Fruit fly (Drosophila melanogaster) whole organism, embryonic: Measurements from ENCODE around the gene CG5171.

Experiments used
- Antp ChIP-seq: fragments of 200-800 bp; sonication (Bioruptor generic); optimal IDR thresholded peaks from 3 replicates; lab custom pipeline; 2016; ENCODE audit warnings: missing biosample characterization, missing genetic modification characterization
- BtbVII ChIP-seq: fragments of 200-800 bp; sonication (Bioruptor generic); optimal IDR thresholded peaks from 3 replicates; lab custom pipeline; 2017; ENCODE audit warnings: missing biosample characterization, mild to moderate bottlenecking, missing genetic modification characterization
- CG10267 ChIP-seq: fragments of 200-800 bp; sonication (Bioruptor generic); optimal IDR thresholded peaks from 2 replicates; lab custom pipeline; 2018; ENCODE audit warnings: missing biosample characterization, mild to moderate bottlenecking, missing genetic modification characterization, moderate library complexity
- CG10959 ChIP-seq: fragments of 200-800 bp; sonication (Bioruptor generic); IDR thresholded peaks from 2 replicates; pipeline ENCODE4 v1.3.6; 2022; ENCODE audit warnings: missing biosample characterization, missing genetic modification characterization
- CG13296 ChIP-seq: fragments of 200-800 bp; sonication (Bioruptor generic); optimal IDR thresholded peaks from 3 replicates; lab custom pipeline; 2018; ENCODE audit warnings: missing biosample characterization, mild to moderate bottlenecking, missing genetic modification characterization
- CG14860 ChIP-seq: fragments of 200-800 bp; sonication (Bioruptor generic); IDR thresholded peaks from 3 replicates; pipeline ENCODE4 v1.3.6; 2022; ENCODE audit warnings: missing biosample characterization, missing genetic modification characterization; ENCODE audit not compliant: partially characterized antibody
- CG1529 ChIP-seq: fragments of 200-800 bp; sonication (Bioruptor generic); optimal IDR thresholded peaks from 3 replicates; lab custom pipeline; 2018; ENCODE audit warnings: missing biosample characterization, missing genetic modification characterization
- CG1603 ChIP-seq: fragments of 200-800 bp; sonication (Bioruptor generic); optimal IDR thresholded peaks from 2 replicates; lab custom pipeline; 2019; ENCODE audit warnings: missing biosample characterization, mild to moderate bottlenecking, missing genetic modification characterization, moderate library complexity
- CG16815 ChIP-seq: fragments of 200-800 bp; sonication (Bioruptor generic); optimal IDR thresholded peaks from 3 replicates; lab custom pipeline; 2017; ENCODE audit warnings: missing biosample characterization, mild to moderate bottlenecking, missing genetic modification characterization
- CG16863 ChIP-seq: fragments of 200-800 bp; sonication (Bioruptor generic); optimal IDR thresholded peaks from 3 replicates; lab custom pipeline; 2016; ENCODE audit warnings: missing biosample characterization, missing genetic modification characterization
- CG17612 ChIP-seq: fragments of 200-800 bp; sonication (Bioruptor generic); IDR thresholded peaks from 2 replicates; pipeline ENCODE4 v1.3.6; 2022; ENCODE audit warnings: missing biosample characterization, missing genetic modification characterization
- CG17802 ChIP-seq: fragments of 200-800 bp; sonication (Bioruptor generic); optimal IDR thresholded peaks from 2 replicates; lab custom pipeline; 2018; ENCODE audit warnings: missing biosample characterization, mild to moderate bottlenecking, missing genetic modification characterization, moderate library complexity
- CG30020 ChIP-seq: fragments of 200-800 bp; optimal IDR thresholded peaks from 2 replicates; lab custom pipeline; 2019; ENCODE audit warnings: missing biosample characterization, mild to moderate bottlenecking, missing genetic modification characterization, moderate library complexity
- CG6813 ChIP-seq: fragments of 200-800 bp; sonication (Bioruptor generic); optimal IDR thresholded peaks from 2 replicates; lab custom pipeline; 2017; ENCODE audit warnings: missing biosample characterization, missing genetic modification characterization, mild to moderate bottlenecking, moderate library complexity, missing genetic modification reagents
- CG7928 ChIP-seq: fragments of 200-800 bp; sonication (Bioruptor generic); optimal IDR thresholded peaks from 2 replicates; lab custom pipeline; 2017; ENCODE audit warnings: missing biosample characterization, mild to moderate bottlenecking, missing genetic modification characterization
- CG7987 ChIP-seq: fragments of 200-800 bp; sonication (Bioruptor generic); optimal IDR thresholded peaks from 2 replicates; lab custom pipeline; 2018; ENCODE audit warnings: missing biosample characterization, mild to moderate bottlenecking, missing genetic modification characterization, moderate library complexity
- CG8281 ChIP-seq: fragments of 200-800 bp; sonication (Bioruptor generic); optimal IDR thresholded peaks from 2 replicates; lab custom pipeline; 2018; ENCODE audit warnings: missing biosample characterization, mild to moderate bottlenecking, missing genetic modification characterization, moderate library complexity
- CTCF ChIP-seq: fragments of 200-800 bp; sonication (Bioruptor generic); optimal IDR thresholded peaks from 2 replicates; lab custom pipeline; 2017; ENCODE audit warnings: missing biosample characterization, mild to moderate bottlenecking, missing genetic modification characterization, moderate library complexity
- Dip2 ChIP-seq: fragments of 200-800 bp; sonication (Bioruptor generic); IDR thresholded peaks from 2 replicates; pipeline ENCODE4 v1.3.6; 2022; ENCODE audit warnings: missing biosample characterization, missing genetic modification characterization
- Fer3 ChIP-seq: fragments of 200-800 bp; sonication (Bioruptor generic); optimal IDR thresholded peaks from 2 replicates; lab custom pipeline; 2018; ENCODE audit warnings: missing biosample characterization, mild to moderate bottlenecking, missing genetic modification characterization, moderate library complexity
- GATAe ChIP-seq: fragments of 200-800 bp; sonication (Bioruptor generic); conservative IDR thresholded peaks from 2 replicates; pipeline ENCODE4 v1.3.6; 2022; ENCODE audit warnings: missing biosample characterization, missing genetic modification characterization
- H15 ChIP-seq: fragments of 200-800 bp; sonication (Bioruptor generic); IDR thresholded peaks from 3 replicates; pipeline ENCODE4 v1.3.6; 2022; ENCODE audit warnings: missing biosample characterization, missing genetic modification characterization
- HLH54F ChIP-seq: fragments of 200-800 bp; sonication (Bioruptor generic); optimal IDR thresholded peaks from 3 replicates; lab custom pipeline; 2016; ENCODE audit warnings: missing biosample characterization, missing genetic modification characterization
- Hr39 ChIP-seq: fragments of >200 bp; optimal IDR thresholded peaks from 2 replicates; lab custom pipeline; 2017
- Nf-YC ChIP-seq: fragments of 200-800 bp; optimal IDR thresholded peaks from 3 replicates; lab custom pipeline; 2019; ENCODE audit warnings: missing biosample characterization, mild to moderate bottlenecking, missing genetic modification characterization, moderate library complexity
- Opbp ChIP-seq: fragments of 200-800 bp; sonication (Bioruptor generic); IDR thresholded peaks from 3 replicates; pipeline ENCODE4 v1.3.6; 2022; ENCODE audit warnings: missing biosample characterization, missing genetic modification characterization; ENCODE audit not compliant: partially characterized antibody
- Taf1 ChIP-seq: fragments of 200-800 bp; sonication (Bioruptor generic); IDR thresholded peaks from 2 replicates; pipeline ENCODE4 v1.3.6; 2022; ENCODE audit warnings: missing biosample characterization, missing genetic modification characterization
- ab ChIP-seq: fragments of 200-800 bp; sonication (Bioruptor generic); optimal IDR thresholded peaks from 2 replicates; lab custom pipeline; 2016; ENCODE audit warnings: missing biosample characterization, missing genetic modification characterization
- abd-A ChIP-seq: fragments of 200-800 bp; sonication (Bioruptor generic); optimal IDR thresholded peaks from 3 replicates; lab custom pipeline; 2019; ENCODE audit warnings: missing biosample characterization, mild to moderate bottlenecking, missing genetic modification characterization, moderate library complexity
- ato ChIP-seq: fragments of 200-800 bp; sonication (Bioruptor generic); IDR thresholded peaks from 2 replicates; pipeline ENCODE4 v1.3.6; 2022; ENCODE audit warnings: missing biosample characterization, missing genetic modification characterization; ENCODE audit not compliant: partially characterized antibody
- cas ChIP-seq: fragments of 200-800 bp; sonication (Bioruptor generic); IDR thresholded peaks from 2 replicates; pipeline ENCODE4 v1.3.6; 2022; ENCODE audit warnings: missing biosample characterization, missing genetic modification characterization
- esg ChIP-seq: fragments of 200-800 bp; sonication (Bioruptor generic); conservative IDR thresholded peaks from 2 replicates; pipeline ENCODE4 v1.3.6; 2022; ENCODE audit warnings: missing biosample characterization, missing genetic modification characterization
- gsb-n ChIP-seq: fragments of 200-800 bp; sonication (Bioruptor generic); optimal IDR thresholded peaks from 3 replicates; lab custom pipeline; 2018; ENCODE audit warnings: missing biosample characterization, mild to moderate bottlenecking, missing genetic modification characterization
- jumu ChIP-seq: fragments of 200-800 bp; sonication (Bioruptor generic); optimal IDR thresholded peaks from 3 replicates; lab custom pipeline; 2016; ENCODE audit warnings: missing biosample characterization, missing genetic modification characterization
- kay ChIP-seq: fragments of 200-800 bp; sonication (Bioruptor generic); optimal IDR thresholded peaks from 2 replicates; lab custom pipeline; 2016; ENCODE audit warnings: missing biosample characterization, missing genetic modification characterization
- lmd ChIP-seq: fragments of 200-800 bp; sonication (Bioruptor generic); IDR thresholded peaks from 2 replicates; pipeline ENCODE4 v1.3.6; 2022; ENCODE audit warnings: missing biosample characterization, missing genetic modification characterization
- luna ChIP-seq: fragments of 200-800 bp; sonication (Bioruptor generic); optimal IDR thresholded peaks from 2 replicates; lab custom pipeline; 2016; ENCODE audit warnings: missing biosample characterization, missing genetic modification characterization
- mld ChIP-seq: fragments of 200-800 bp; sonication (Bioruptor generic); IDR thresholded peaks from 3 replicates; pipeline ENCODE4 v1.3.6; 2022; ENCODE audit warnings: missing biosample characterization, missing genetic modification characterization; ENCODE audit not compliant: partially characterized antibody
- nerfin-1 ChIP-seq: fragments of 200-800 bp; sonication (Bioruptor generic); optimal IDR thresholded peaks from 3 replicates; lab custom pipeline; 2019; ENCODE audit warnings: missing biosample characterization, mild to moderate bottlenecking, missing genetic modification characterization, moderate library complexity
- nmo ChIP-seq: fragments of 200-800 bp; sonication (Bioruptor generic); optimal IDR thresholded peaks from 2 replicates; lab custom pipeline; 2018; ENCODE audit warnings: missing biosample characterization, mild to moderate bottlenecking, missing genetic modification characterization, moderate library complexity
- p53 ChIP-seq: fragments of 200-800 bp; sonication (Bioruptor generic); optimal IDR thresholded peaks from 2 replicates; lab custom pipeline; 2016; ENCODE audit warnings: missing biosample characterization, missing genetic modification characterization
- rib ChIP-seq: fragments of 200-800 bp; sonication (Bioruptor generic); IDR thresholded peaks from 2 replicates; pipeline ENCODE4 v1.3.6; 2022; ENCODE audit warnings: missing biosample characterization, missing genetic modification characterization
- schlank ChIP-seq: fragments of 200-800 bp; sonication (Bioruptor generic); optimal IDR thresholded peaks from 2 replicates; lab custom pipeline; 2018; ENCODE audit warnings: missing biosample characterization, mild to moderate bottlenecking, missing genetic modification characterization
- scrt ChIP-seq: fragments of 200-800 bp; sonication (Bioruptor generic); optimal IDR thresholded peaks from 2 replicates; lab custom pipeline; 2018; ENCODE audit warnings: missing biosample characterization, mild to moderate bottlenecking, missing genetic modification characterization, moderate library complexity
- sima ChIP-seq: fragments of 200-800 bp; sonication (Bioruptor generic); optimal IDR thresholded peaks from 2 replicates; lab custom pipeline; 2016; ENCODE audit warnings: missing biosample characterization, missing genetic modification characterization
- slbo ChIP-seq: fragments of 200-800 bp; sonication (Bioruptor generic); IDR thresholded peaks from 2 replicates; pipeline ENCODE4 v1.3.6; 2022; ENCODE audit warnings: missing biosample characterization, missing genetic modification characterization
- slou ChIP-seq: fragments of 200-800 bp; sonication (Bioruptor generic); optimal IDR thresholded peaks from 3 replicates; lab custom pipeline; 2016; ENCODE audit warnings: missing biosample characterization, missing genetic modification characterization
- so ChIP-seq: fragments of 200-800 bp; sonication (Bioruptor generic); IDR thresholded peaks from 3 replicates; pipeline ENCODE4 v1.3.6; 2022; ENCODE audit warnings: missing biosample characterization, missing genetic modification characterization
- unpg ChIP-seq: fragments of 200-800 bp; sonication (Bioruptor generic); optimal IDR thresholded peaks from 3 replicates; lab custom pipeline; 2018; ENCODE audit warnings: missing biosample characterization, mild to moderate bottlenecking, missing genetic modification characterization, moderate library complexity
- vvl ChIP-seq: fragments of 200-800 bp; sonication (Bioruptor generic); IDR thresholded peaks from 2 replicates; pipeline ENCODE4 v1.3.6; 2022; ENCODE audit warnings: missing biosample characterization, missing genetic modification characterization
- zen2 ChIP-seq: fragments of 200-800 bp; sonication (Bioruptor generic); IDR thresholded peaks from 3 replicates; pipeline ENCODE4 v1.3.6; 2022; ENCODE audit warnings: missing biosample characterization, missing genetic modification characterization; ENCODE audit not compliant: partially characterized antibody
- zfh2 ChIP-seq: fragments of 200-800 bp; sonication (Bioruptor generic); optimal IDR thresholded peaks from 2 replicates; lab custom pipeline; 2016; ENCODE audit warnings: missing biosample characterization, missing genetic modification characterization

The CG5171 gene

DNA sequence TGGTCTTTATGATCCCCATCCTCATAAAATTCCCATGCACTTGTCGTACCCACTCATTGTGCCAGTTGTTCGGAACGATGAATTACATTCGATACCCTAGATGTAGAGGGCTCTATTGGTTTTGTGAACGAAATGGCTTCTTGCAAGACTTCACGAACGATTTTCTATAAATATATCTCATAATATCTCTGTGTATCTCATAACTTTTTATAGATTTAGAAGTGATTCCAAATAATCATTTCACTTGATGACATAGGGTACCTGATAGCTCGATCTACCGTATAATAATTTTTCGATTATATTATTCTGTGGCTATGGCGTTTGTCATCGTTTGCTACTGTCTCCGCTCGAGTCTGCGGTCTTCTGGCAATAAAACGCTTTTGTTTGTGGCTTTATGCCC is 4.2 kb upstream of the CG5171 start (continued):
- TF ChIP-seq CG13296 (GFP tag; lab: Kevin White, UChicago), result peak; percentile 59
- TF ChIP-seq Opbp (GFP tag; lab: Robert Waterston, UW), result no peak
- TF ChIP-seq slbo, result peak; percentile 80
- TF ChIP-seq HLH54F (GFP tag; lab: Kevin White, UChicago), result peak; percentile 47
- 0 out of 2 replicates have a peak, but pooled peaks have one; percentile 22 for TF ChIP-seq CG10959 (GFP tag; lab: Robert Waterston, UW)
- no peak for TF ChIP-seq sima (GFP tag; lab: Kevin White, UChicago)
- no peak for TF ChIP-seq nerfin-1
- TF ChIP-seq cas (GFP tag; lab: Robert Waterston, UW), result peak; percentile 66
- TF ChIP-seq CG1603 (tag; lab: Kevin White, UChicago), result peak; percentile 70
- no peak for TF ChIP-seq schlank (tag; lab: Kevin White, UChicago)
- TF ChIP-seq GATAe (GFP tag; lab: Robert Waterston, UW), result no peak
- TF ChIP-seq unpg (GFP tag; lab: Kevin White, UChicago), result peak; percentile 55
- peak; percentile 48 for TF ChIP-seq jumu (GFP tag; lab: Kevin White, UChicago)
- TF ChIP-seq Taf1 (GFP tag; lab: Robert Waterston, UW), result peak; percentile 54; the same call in 1 of the 2 replicates
- TF ChIP-seq CG16815, result peak; percentile 41
- TF ChIP-seq Dip2 (GFP tag; lab: Robert Waterston, UW), result no peak
- no peak for TF ChIP-seq ato (GFP tag; lab: Robert Waterston, UW)
- no peak for TF ChIP-seq gsb-n
- TF ChIP-seq CG30020, result no peak
- TF ChIP-seq Hr39 (lab: Kevin White, UChicago), result no peak
- TF ChIP-seq Fer3 (tag; lab: Kevin White, UChicago), result peak; percentile 75
- peak; percentile 51 for TF ChIP-seq esg
- 0 out of 2 replicates have a peak, but pooled peaks have one; percentile 30 for TF ChIP-seq rib (GFP tag; lab: Robert Waterston, UW)
- TF ChIP-seq H15, result peak; percentile 63; the same call in 2 of the 3 replicates
- TF ChIP-seq zen2, result no peak
- peak; percentile 26 for TF ChIP-seq zfh2
- peak; percentile 69 for TF ChIP-seq lmd
- no peak for TF ChIP-seq p53 (GFP tag; lab: Kevin White, UChicago)
- TF ChIP-seq CG8281 (tag; lab: Kevin White, UChicago), result peak; percentile 10
- peak; percentile 51 for TF ChIP-seq kay (GFP tag; lab: Kevin White, UChicago)
- peak; percentile 13 for TF ChIP-seq CG1529
- peak; percentile 7 for TF ChIP-seq slou (GFP tag; lab: Kevin White, UChicago)
- TF ChIP-seq ab, result no peak
- peak; percentile 34 for TF ChIP-seq Antp (GFP tag; lab: Kevin White, UChicago)
- TF ChIP-seq Nf-YC (tag; lab: Kevin White, UChicago), result no peak
- TF ChIP-seq vvl (GFP tag; lab: Robert Waterston, UW), result peak; percentile 82
- peak; percentile 39 for TF ChIP-seq CG6813 (GFP tag; lab: Kevin White, UChicago)
- TF ChIP-seq CTCF (GFP tag; lab: Kevin White, UChicago), result no peak
- TF ChIP-seq scrt (GFP tag; lab: Kevin White, UChicago), result peak; percentile 48
- peak; percentile 59 for TF ChIP-seq nmo (GFP tag; lab: Kevin White, UChicago)
- no peak for TF ChIP-seq CG14860 (GFP tag; lab: Robert Waterston, UW)
- TF ChIP-seq CG17612 (GFP tag; lab: Robert Waterston, UW), result peak; percentile 56
- TF ChIP-seq abd-A (tag; lab: Kevin White, UChicago), result peak; percentile 25
- peak; percentile 56 for TF ChIP-seq CG10267
- TF ChIP-seq CG7987 (GFP tag; lab: Kevin White, UChicago), result peak; percentile 35
- no peak for TF ChIP-seq CG7928
- TF ChIP-seq mld (GFP tag; lab: Robert Waterston, UW), result no peak
- peak; percentile 69; the same call in 2 of the 3 replicates for TF ChIP-seq so
- peak; percentile 26 for TF ChIP-seq CG17802 (tag; lab: Kevin White, UChicago)
- TF ChIP-seq BtbVII (GFP tag; lab: Kevin White, UChicago), result peak; percentile 24
- no peak for TF ChIP-seq luna (GFP tag; lab: Kevin White, UChicago)
- no peak for TF ChIP-seq CG16863 (GFP tag; lab: Kevin White, UChicago)
